Worm (Caenorhabditis elegans) whole organism, L4 larva: ENCODE measurements around the gene ccz-1.
A peak's percentile ranks its signal among the peaks of the same experiment; 100 is the strongest.

Experiments
- F49E8.2 ChIP-seq: sonication (generic microtip); optimal IDR thresholded peaks from 2 replicates; lab custom pipeline; 2016; ENCODE audit warnings: missing compliant biosample characterization, mild to moderate bottlenecking, missing genetic modification characterization, borderline replicate concordance
- Y5F2A.4 ChIP-seq: fragments of 200-800 bp; sonication (Bioruptor generic); optimal IDR thresholded peaks from 2 replicates; lab custom pipeline; 2018; ENCODE audit warnings: mild to moderate bottlenecking, missing genetic modification characterization, missing compliant biosample characterization
- ZK546.5 ChIP-seq, 2 experiments: sonication (generic microtip); optimal IDR thresholded peaks; 2 replicates each; lab custom pipeline; 2017; ENCODE audit warnings: missing biosample characterization in 2 of 2, missing genetic modification characterization in 2 of 2
- aha-1 ChIP-seq: fragments of 150-350 bp; peaks from one replicate; lab custom pipeline; 2014; ENCODE audit warnings: missing biosample characterization, missing genetic modification characterization
- aly-2 ChIP-seq: sonication (generic microtip); optimal IDR thresholded peaks from 2 replicates; lab custom pipeline; 2018; ENCODE audit warnings: missing biosample characterization, missing genetic modification characterization
- ama-1 ChIP-seq: fragments of 150-350 bp; optimal IDR thresholded peaks from 2 replicates; lab custom pipeline; 2014; ENCODE audit warnings: inconsistent platforms, mixed read lengths
- ceh-28 ChIP-seq: fragments of 150-350 bp; optimal IDR thresholded peaks from 2 replicates; lab custom pipeline; 2014; ENCODE audit warnings: missing biosample characterization, missing genetic modification reagents, missing genetic modification characterization
- ceh-44 ChIP-seq: fragments of 200-800 bp; sonication (Bioruptor generic); IDR thresholded peaks from 2 replicates; pipeline ENCODE4 v1.3.6; 2022; ENCODE audit warnings: missing genetic modification reagents, missing genetic modification characterization, missing compliant biosample characterization
- ceh-62 ChIP-seq: sonication (generic microtip); optimal IDR thresholded peaks from 2 replicates; lab custom pipeline; 2017; ENCODE audit warnings: missing biosample characterization, missing genetic modification characterization
- cey-2 ChIP-seq: sonication (generic microtip); optimal IDR thresholded peaks from 3 replicates; lab custom pipeline; 2017; ENCODE audit warnings: missing genetic modification characterization, mild to moderate bottlenecking, missing compliant biosample characterization, antibody characterized with exemption, borderline replicate concordance; ENCODE audit not compliant: insufficient read depth
- daf-16 ChIP-seq, 3 experiments: sonication (generic microtip); optimal IDR thresholded peaks; 2 replicates each; lab custom pipeline; 2016 to 2017; ENCODE audit warnings: missing genetic modification characterization in 3 of 3, missing genetic modification reagents in 3 of 3, mild to moderate bottlenecking in 2 of 3, missing compliant biosample characterization in 2 of 3, missing biosample characterization in 1 of 3, moderate library complexity in 1 of 3
- dmd-6 ChIP-seq: fragments of 200-800 bp; sonication (Bioruptor generic); IDR thresholded peaks from 2 replicates; pipeline ENCODE4 v1.3.6; 2022; ENCODE audit warnings: missing genetic modification reagents, missing genetic modification characterization, missing compliant biosample characterization
- dmd-8 ChIP-seq: fragments of 200-800 bp; sonication (Bioruptor generic); IDR thresholded peaks from 2 replicates; pipeline ENCODE4 v1.3.6; 2022; ENCODE audit warnings: missing genetic modification characterization, missing compliant biosample characterization
- dve-1 ChIP-seq: sonication (generic microtip); optimal IDR thresholded peaks from 2 replicates; lab custom pipeline; 2017; ENCODE audit warnings: antibody characterized with exemption, mild to moderate bottlenecking, missing genetic modification characterization, missing compliant biosample characterization; ENCODE audit not compliant: insufficient read depth
- egl-27 ChIP-seq: sonication (generic microtip); optimal IDR thresholded peaks from 3 replicates; lab custom pipeline; 2017; ENCODE audit warnings: missing biosample characterization, missing genetic modification reagents, missing genetic modification characterization
- hlh-11 ChIP-seq: fragments of 200-800 bp; sonication (Bioruptor generic); optimal IDR thresholded peaks from 2 replicates; lab custom pipeline; 2018; ENCODE audit warnings: mild to moderate bottlenecking, missing genetic modification characterization, missing compliant biosample characterization
- hlh-30 ChIP-seq: sonication (generic microtip); optimal IDR thresholded peaks from 2 replicates; lab custom pipeline; 2017; ENCODE audit warnings: antibody characterized with exemption, mild to moderate bottlenecking, missing genetic modification characterization, missing compliant biosample characterization; ENCODE audit not compliant: insufficient read depth
- lin-1 ChIP-seq: fragments of 200-800 bp; sonication (Bioruptor generic); IDR thresholded peaks from 2 replicates; pipeline ENCODE4 v1.3.6; 2022; ENCODE audit warnings: missing genetic modification reagents, missing genetic modification characterization, missing compliant biosample characterization
- lin-13 ChIP-seq: fragments of 150-350 bp; optimal IDR thresholded peaks from 2 replicates; lab custom pipeline; 2014; ENCODE audit warnings: missing biosample characterization, missing genetic modification reagents, missing genetic modification characterization
- lin-15B ChIP-seq: fragments of 150-350 bp; sonication (generic microtip); optimal IDR thresholded peaks from 3 replicates; lab custom pipeline; 2014; ENCODE audit warnings: missing biosample characterization, missing genetic modification characterization
- lin-38 ChIP-seq: fragments of 200-800 bp; sonication (Bioruptor generic); IDR thresholded peaks from 2 replicates; pipeline ENCODE4 v1.3.6; 2022; ENCODE audit warnings: missing genetic modification reagents, missing genetic modification characterization, missing compliant biosample characterization
- lin-39 ChIP-seq: fragments of 150-350 bp; optimal IDR thresholded peaks from 2 replicates; lab custom pipeline; 2014; ENCODE audit warnings: missing biosample characterization, missing genetic modification reagents, missing genetic modification characterization
- lir-3 ChIP-seq: sonication (generic microtip); optimal IDR thresholded peaks from 2 replicates; lab custom pipeline; 2016; ENCODE audit warnings: mild to moderate bottlenecking, missing genetic modification characterization, missing compliant biosample characterization
- lsy-2 ChIP-seq, 2 experiments: fragments of 150-350 bp in 1 of 2; sonication (generic microtip) in 1 of 2; optimal IDR thresholded peaks; 2 replicates each; lab custom pipeline; 2014 to 2017; ENCODE audit warnings: missing biosample characterization in 2 of 2, missing genetic modification characterization in 2 of 2
- madf-9 ChIP-seq: fragments of 200-800 bp; sonication (Bioruptor generic); conservative IDR thresholded peaks from 2 replicates; pipeline ENCODE4 v1.3.6; 2022; ENCODE audit warnings: missing genetic modification reagents, missing genetic modification characterization, missing compliant biosample characterization
- mdt-29 ChIP-seq: fragments of 200-800 bp; sonication (Bioruptor generic); IDR thresholded peaks from 2 replicates; pipeline ENCODE4 v1.3.6; 2022; ENCODE audit warnings: missing genetic modification reagents, missing genetic modification characterization, missing compliant biosample characterization
- mep-1 ChIP-seq: fragments of 150-350 bp; sonication (generic microtip); optimal IDR thresholded peaks from 3 replicates; lab custom pipeline; 2014; ENCODE audit warnings: missing biosample characterization, missing genetic modification characterization
- mes-2 ChIP-seq: sonication (generic microtip); optimal IDR thresholded peaks from 2 replicates; lab custom pipeline; 2016; ENCODE audit warnings: missing genotype, mild to moderate bottlenecking, missing genetic modification characterization, missing compliant biosample characterization; ENCODE audit not compliant: poor library complexity, severe bottlenecking
- mxl-3 ChIP-seq: fragments of 200-800 bp; sonication (Bioruptor generic); optimal IDR thresholded peaks from 2 replicates; lab custom pipeline; 2018; ENCODE audit warnings: mild to moderate bottlenecking, missing genetic modification characterization, missing compliant biosample characterization
- nhr-111 ChIP-seq: fragments of 200-800 bp; sonication (Bioruptor generic); optimal IDR thresholded peaks from 2 replicates; lab custom pipeline; 2018; ENCODE audit warnings: mild to moderate bottlenecking, missing genetic modification characterization, missing compliant biosample characterization
- nhr-28 ChIP-seq: fragments of 150-350 bp; optimal IDR thresholded peaks from 2 replicates; lab custom pipeline; 2014; ENCODE audit warnings: missing biosample characterization, missing genetic modification characterization
- nhr-41 ChIP-seq: fragments of 200-800 bp; sonication (Bioruptor generic); IDR thresholded peaks from 2 replicates; pipeline ENCODE4 v1.3.6; 2022; ENCODE audit warnings: missing genetic modification reagents, missing genetic modification characterization, missing compliant biosample characterization
- nhr-42 ChIP-seq: fragments of 200-800 bp; sonication (Bioruptor generic); IDR thresholded peaks from 2 replicates; pipeline ENCODE4 v1.3.6; 2022; ENCODE audit warnings: missing genetic modification characterization, missing compliant biosample characterization
- nhr-6 ChIP-seq: fragments of 150-350 bp; optimal IDR thresholded peaks from 2 replicates; lab custom pipeline; 2014; ENCODE audit warnings: missing biosample characterization, missing genetic modification characterization
- nhr-77 ChIP-seq: fragments of 150-350 bp; optimal IDR thresholded peaks from 2 replicates; lab custom pipeline; 2014; ENCODE audit warnings: missing biosample characterization, missing genetic modification characterization
- sdz-12 ChIP-seq: fragments of 200-800 bp; sonication (Bioruptor generic); optimal IDR thresholded peaks from 2 replicates; lab custom pipeline; 2018; ENCODE audit warnings: mild to moderate bottlenecking, missing genetic modification characterization, missing compliant biosample characterization
- tag-97 ChIP-seq: fragments of 200-800 bp; sonication (Bioruptor generic); IDR thresholded peaks from 2 replicates; pipeline ENCODE4 v1.3.6; 2022; ENCODE audit warnings: missing genetic modification characterization, missing compliant biosample characterization
- tra-1 ChIP-seq: fragments of 200-800 bp; sonication (Bioruptor generic); IDR thresholded peaks from 2 replicates; pipeline ENCODE4 v1.3.6; 2022; ENCODE audit warnings: missing genetic modification reagents, missing genetic modification characterization, missing compliant biosample characterization
- unc-130 ChIP-seq: sonication (generic microtip); optimal IDR thresholded peaks from 2 replicates; lab custom pipeline; 2016; ENCODE audit warnings: missing genetic modification reagents, missing genetic modification characterization, missing compliant biosample characterization
- unc-39 ChIP-seq: sonication (generic microtip); optimal IDR thresholded peaks from 2 replicates; lab custom pipeline; 2017; ENCODE audit warnings: missing biosample characterization, missing genetic modification characterization
- unc-62 ChIP-seq, 3 experiments: fragments of 150-350 bp in 1 of 3; sonication (generic microtip); optimal IDR thresholded peaks in 2 of 3; peaks in 1 of 3; 1 replicate in 1 of 3; 2 replicates in 2 of 3; lab custom pipeline; 2014 to 2017; ENCODE audit warnings: missing biosample characterization in 3 of 3, missing genetic modification characterization in 3 of 3, missing genetic modification reagents in 3 of 3, missing genotype in 1 of 3
- zip-2 ChIP-seq: fragments of 150-350 bp; optimal IDR thresholded peaks from 2 replicates; lab custom pipeline; 2014; ENCODE audit warnings: missing biosample characterization, missing genetic modification characterization
- ztf-7 ChIP-seq: fragments of 150-350 bp; optimal IDR thresholded peaks from 2 replicates; lab custom pipeline; 2014; ENCODE audit warnings: missing biosample characterization, missing genetic modification characterization

ccz-1 gene

ce11 chrV:13658577-13658976, 20.1 kb upstream of the ccz-1 start (continued):
- TF ChIP-seq tag-97 (GFP tag; lab: Robert Waterston, UW) (no peak), lin-15B (no peak), nhr-41 (no peak)

- TF ChIP-seq nhr-6 (peak; percentile 54), daf-16 (GFP tag; optimal IDR thresholded peaks at IDR 0.05; lab: Kevin White, UChicago) (no peak), daf-16 (tag; optimal IDR thresholded peaks at IDR 0.05; lab: Kevin White, UChicago) (peak; percentile 51), unc-39 (tag; lab: Kevin White, UChicago) (no peak), hlh-30 (peak; percentile 80), mdt-29 (peak; percentile 29; the same call in 1 of the 2 replicates), lin-1 (no peak), Y5F2A.4 (GFP tag; lab: Kevin White, UChicago) (no peak), ZK546.5 (tag; optimal IDR thresholded peaks at IDR 0.05; lab: Kevin White, UChicago) (no peak), dve-1 (tag; lab: Kevin White, UChicago) (peak; percentile 35), nhr-41 (no peak), dmd-6 (GFP tag; lab: Robert Waterston, UW) (peak; percentile 60), mxl-3 (GFP tag; lab: Kevin White, UChicago) (peak; percentile 63), nhr-28 (tag; lab: Kevin White, UChicago) (peak; percentile 70), hlh-11 (tag; lab: Kevin White, UChicago) (peak; percentile 58), ama-1 (no peak), nhr-42 (GFP tag; lab: Robert Waterston, UW) (no peak), madf-9 (GFP tag; lab: Robert Waterston, UW) (no peak), ztf-7 (tag; lab: Kevin White, UChicago) (no peak), lin-15B (no peak), nhr-77 (tag; lab: Kevin White, UChicago) (peak; percentile 21), egl-27 (tag; lab: Kevin White, UChicago) (no peak), ceh-44 (GFP tag; lab: Robert Waterston, UW) (no peak)
Observed at ce11 chrV:13659219-13659618, 19.5 kb upstream of the ccz-1 start.

ce11 chrV:13660115-13660514, 18.6 kb upstream of the ccz-1 start:
- TF ChIP-seq ceh-62 (tag; lab: Kevin White, UChicago) (no peak), unc-130 (peak; percentile 24), lsy-2 (tag; optimal IDR thresholded peaks at IDR 0.05; lab: Kevin White, UChicago) (peak in 1 of 2 experiments; percentile 35)

- TF ChIP-seq mes-2 (tag; lab: Kevin White, UChicago) (peak; percentile 43), cey-2 (tag; lab: Kevin White, UChicago) (no peak), aha-1 (peak; percentile 17), nhr-111 (GFP tag; lab: Kevin White, UChicago) (no peak), nhr-77 (tag; lab: Kevin White, UChicago) (peak; percentile 15), hlh-30 (peak; percentile 25), sdz-12 (no peak), lin-39 (no peak), zip-2 (tag; lab: Kevin White, UChicago) (no peak), F49E8.2 (tag; lab: Kevin White, UChicago) (no peak), dmd-8 (GFP tag; lab: Robert Waterston, UW) (no peak), mdt-29 (no peak), ceh-44 (GFP tag; lab: Robert Waterston, UW) (no peak), unc-39 (tag; lab: Kevin White, UChicago) (no peak), nhr-28 (tag; lab: Kevin White, UChicago) (peak; percentile 45), ceh-28 (tag; lab: Kevin White, UChicago) (peak; percentile 24), dve-1 (tag; lab: Kevin White, UChicago) (peak; percentile 52), unc-62 (GFP tag; optimal IDR thresholded peaks at IDR 0.05 in 1 of 2; lab: Kevin White, UChicago) (peak in 1 of 2 experiments; percentile 33), unc-62 (tag; optimal IDR thresholded peaks at IDR 0.05; lab: Kevin White, UChicago) (no peak), lin-13 (GFP tag; lab: Kevin White, UChicago) (no peak), mep-1 (tag; lab: Kevin White, UChicago) (peak; percentile 17), lin-38 (GFP tag; lab: Robert Waterston, UW) (peak; percentile 55), lir-3 (tag; lab: Kevin White, UChicago) (no peak), tra-1 (no peak), daf-16 (GFP tag; optimal IDR thresholded peaks at IDR 0.05; lab: Kevin White, UChicago) (peak in 1 of 2 experiments; percentile 0), daf-16 (tag; optimal IDR thresholded peaks at IDR 0.05; lab: Kevin White, UChicago) (peak; percentile 71), hlh-11 (tag; lab: Kevin White, UChicago) (peak; percentile 54), aly-2 (tag; lab: Kevin White, UChicago) (no peak)
Observed at ce11 chrV:13660660-13661325, 17.9 kb upstream of the ccz-1 start, which contains the start of gene letm-1. Gene letm-1, plus strand, starts transcription at chrV:13661257.
